Fruit fly (Drosophila melanogaster) whole organism, embryonic: ENCODE measurements around the gene ImpE3.

ENCODE experiments used
- B-H2 ChIP-seq: fragments of 200-800 bp; sonication (Bioruptor generic); optimal IDR thresholded peaks from 2 replicates; lab custom pipeline; 2018; ENCODE audit warnings: missing biosample characterization, mild to moderate bottlenecking, missing genetic modification characterization
- BtbVII ChIP-seq: fragments of 200-800 bp; sonication (Bioruptor generic); optimal IDR thresholded peaks from 3 replicates; lab custom pipeline; 2017; ENCODE audit warnings: missing biosample characterization, mild to moderate bottlenecking, missing genetic modification characterization
- CG10366 ChIP-seq: fragments of 200-800 bp; sonication (Bioruptor generic); IDR thresholded peaks from 2 replicates; pipeline ENCODE4 v1.3.6; 2022; ENCODE audit warnings: missing biosample characterization, missing genetic modification characterization
- CG11247 ChIP-seq: fragments of 200-800 bp; sonication (Bioruptor generic); IDR thresholded peaks from 2 replicates; pipeline ENCODE4 v1.3.6; 2022; ENCODE audit warnings: missing biosample characterization, missing genetic modification characterization
- CG12219 ChIP-seq: fragments of 200-800 bp; sonication (Bioruptor generic); optimal IDR thresholded peaks from 3 replicates; lab custom pipeline; 2018; ENCODE audit warnings: missing biosample characterization, mild to moderate bottlenecking, missing genetic modification characterization
- CG1233 ChIP-seq: fragments of 200-800 bp; sonication (Bioruptor generic); optimal IDR thresholded peaks from 4 replicates; lab custom pipeline; 2018; ENCODE audit warnings: missing biosample characterization, mild to moderate bottlenecking, missing genetic modification characterization
- CG12744 ChIP-seq: fragments of 200-800 bp; sonication (Bioruptor generic); optimal IDR thresholded peaks from 2 replicates; lab custom pipeline; 2016; ENCODE audit warnings: missing biosample characterization, missing genetic modification characterization
- CG14441 ChIP-seq: fragments of 200-800 bp; sonication (Bioruptor generic); IDR thresholded peaks from 2 replicates; pipeline ENCODE4 v1.3.6; 2022; ENCODE audit warnings: missing biosample characterization, missing genetic modification characterization
- CG14860 ChIP-seq: fragments of 200-800 bp; sonication (Bioruptor generic); IDR thresholded peaks from 3 replicates; pipeline ENCODE4 v1.3.6; 2022; ENCODE audit warnings: missing biosample characterization, missing genetic modification characterization; ENCODE audit not compliant: partially characterized antibody
- CG1529 ChIP-seq: fragments of 200-800 bp; sonication (Bioruptor generic); optimal IDR thresholded peaks from 3 replicates; lab custom pipeline; 2018; ENCODE audit warnings: missing biosample characterization, missing genetic modification characterization
- CG15601 ChIP-seq: fragments of 200-800 bp; sonication (Bioruptor generic); optimal IDR thresholded peaks from 3 replicates; lab custom pipeline; 2019; ENCODE audit warnings: missing biosample characterization, mild to moderate bottlenecking, missing genetic modification characterization, moderate library complexity
- CG16779 ChIP-seq: fragments of 200-800 bp; sonication (Bioruptor generic); IDR thresholded peaks from 2 replicates; pipeline ENCODE4 v1.3.6; 2022; ENCODE audit warnings: missing biosample characterization, missing genetic modification characterization
- CG17359 ChIP-seq: fragments of 200-800 bp; sonication (Bioruptor generic); optimal IDR thresholded peaks from 3 replicates; lab custom pipeline; 2018; ENCODE audit warnings: missing biosample characterization, mild to moderate bottlenecking, missing genetic modification characterization, moderate library complexity
- CG17612 ChIP-seq: fragments of 200-800 bp; sonication (Bioruptor generic); IDR thresholded peaks from 2 replicates; pipeline ENCODE4 v1.3.6; 2022; ENCODE audit warnings: missing biosample characterization, missing genetic modification characterization
- CG18599 ChIP-seq: fragments of 200-800 bp; sonication (Bioruptor generic); optimal IDR thresholded peaks from 3 replicates; lab custom pipeline; 2017; ENCODE audit warnings: missing biosample characterization, missing genetic modification characterization, mild to moderate bottlenecking, moderate library complexity, missing genetic modification reagents
- CG2712 ChIP-seq: fragments of 200-800 bp; optimal IDR thresholded peaks from 3 replicates; lab custom pipeline; 2019; ENCODE audit warnings: missing biosample characterization, mild to moderate bottlenecking, missing genetic modification characterization, moderate library complexity
- CG30020 ChIP-seq: fragments of 200-800 bp; optimal IDR thresholded peaks from 2 replicates; lab custom pipeline; 2019; ENCODE audit warnings: missing biosample characterization, mild to moderate bottlenecking, missing genetic modification characterization, moderate library complexity
- CG32532 ChIP-seq: fragments of 200-800 bp; sonication (Bioruptor generic); IDR thresholded peaks from 2 replicates; pipeline ENCODE4 v1.3.6; 2022; ENCODE audit warnings: missing biosample characterization, missing genetic modification characterization
- CG3847 ChIP-seq: fragments of 200-800 bp; sonication (Bioruptor generic); IDR thresholded peaks from 2 replicates; pipeline ENCODE4 v1.3.6; 2022; ENCODE audit warnings: missing biosample characterization, missing genetic modification characterization
- CG42726 ChIP-seq: fragments of 200-800 bp; sonication (Bioruptor generic); IDR thresholded peaks from 2 replicates; pipeline ENCODE4 v1.3.6; 2022; ENCODE audit warnings: missing biosample characterization, missing genetic modification characterization; ENCODE audit not compliant: partially characterized antibody
- CG5180 ChIP-seq: fragments of 200-800 bp; sonication (Bioruptor generic); optimal IDR thresholded peaks from 3 replicates; lab custom pipeline; 2017; ENCODE audit warnings: missing biosample characterization, missing genetic modification characterization, mild to moderate bottlenecking, moderate library complexity, missing genetic modification reagents
- CG5245 ChIP-seq: fragments of 200-800 bp; sonication (Bioruptor generic); optimal IDR thresholded peaks from 3 replicates; lab custom pipeline; 2016; ENCODE audit warnings: missing biosample characterization, missing genetic modification characterization
- CG5953 ChIP-seq: fragments of 200-800 bp; sonication (Bioruptor generic); IDR thresholded peaks from 2 replicates; pipeline ENCODE4 v1.3.6; 2022; ENCODE audit warnings: missing biosample characterization, missing genetic modification characterization
- CG6765 ChIP-seq: fragments of 200-800 bp; sonication (Bioruptor generic); optimal IDR thresholded peaks from 3 replicates; lab custom pipeline; 2017; ENCODE audit warnings: missing biosample characterization, mild to moderate bottlenecking, missing genetic modification characterization
- CG7987 ChIP-seq: fragments of 200-800 bp; sonication (Bioruptor generic); optimal IDR thresholded peaks from 2 replicates; lab custom pipeline; 2018; ENCODE audit warnings: missing biosample characterization, mild to moderate bottlenecking, missing genetic modification characterization, moderate library complexity
- E2f2 ChIP-seq: fragments of 200-800 bp; sonication (Bioruptor generic); IDR thresholded peaks from 2 replicates; pipeline ENCODE4 v1.3.6; 2022; ENCODE audit warnings: missing biosample characterization, missing genetic modification characterization
- Gug ChIP-seq: fragments of 200-800 bp; sonication (Bioruptor generic); IDR thresholded peaks from 4 replicates; pipeline ENCODE4 v1.3.6; 2022; ENCODE audit warnings: missing biosample characterization, missing genetic modification characterization
- HmgZ ChIP-seq: fragments of 200-800 bp; sonication (Bioruptor generic); optimal IDR thresholded peaks from 2 replicates; lab custom pipeline; 2018; ENCODE audit warnings: missing biosample characterization, mild to moderate bottlenecking, missing genetic modification characterization
- Hr39 ChIP-seq: fragments of >200 bp; optimal IDR thresholded peaks from 2 replicates; lab custom pipeline; 2017
- Meics ChIP-seq: fragments of 200-800 bp; sonication (Bioruptor generic); optimal IDR thresholded peaks from 2 replicates; lab custom pipeline; 2017; ENCODE audit warnings: missing biosample characterization, mild to moderate bottlenecking, missing genetic modification characterization
- Nf-YB ChIP-seq: fragments of 200-800 bp; sonication (Bioruptor generic); optimal IDR thresholded peaks from 3 replicates; lab custom pipeline; 2019; ENCODE audit warnings: missing biosample characterization, mild to moderate bottlenecking, missing genetic modification characterization, moderate library complexity
- Sox102F ChIP-seq: fragments of 200-800 bp; sonication (Bioruptor generic); optimal IDR thresholded peaks from 2 replicates; lab custom pipeline; 2018; ENCODE audit warnings: missing biosample characterization, mild to moderate bottlenecking, missing genetic modification characterization, moderate library complexity
- Sry-δ ChIP-seq: fragments of 200-800 bp; sonication (Bioruptor generic); optimal IDR thresholded peaks from 2 replicates; lab custom pipeline; 2016; ENCODE audit warnings: missing biosample characterization, missing genetic modification characterization
- Ssrp ChIP-seq: fragments of 200-800 bp; sonication (Bioruptor generic); optimal IDR thresholded peaks from 2 replicates; lab custom pipeline; 2018; ENCODE audit warnings: missing biosample characterization, mild to moderate bottlenecking, missing genetic modification characterization, moderate library complexity
- ato ChIP-seq: fragments of 200-800 bp; sonication (Bioruptor generic); IDR thresholded peaks from 2 replicates; pipeline ENCODE4 v1.3.6; 2022; ENCODE audit warnings: missing biosample characterization, missing genetic modification characterization; ENCODE audit not compliant: partially characterized antibody
- disco-r ChIP-seq: fragments of 200-800 bp; sonication (Bioruptor generic); optimal IDR thresholded peaks from 2 replicates; lab custom pipeline; 2016; ENCODE audit warnings: missing biosample characterization, missing genetic modification characterization
- ftz-f1 ChIP-seq: fragments of 200-800 bp; sonication (Bioruptor generic); optimal IDR thresholded peaks from 2 replicates; lab custom pipeline; 2016; ENCODE audit warnings: missing biosample characterization, missing genetic modification characterization
- grau ChIP-seq: fragments of 200-800 bp; optimal IDR thresholded peaks from 3 replicates; lab custom pipeline; 2019; ENCODE audit warnings: missing biosample characterization, mild to moderate bottlenecking, missing genetic modification characterization, moderate library complexity
- insv ChIP-seq, 2 experiments: fragments of 200-800 bp; sonication (Bioruptor generic); optimal IDR thresholded peaks; 3 replicates each; lab custom pipeline; 2016 to 2018; ENCODE audit warnings: missing biosample characterization in 2 of 2, missing genetic modification characterization in 2 of 2
- kay ChIP-seq: fragments of 200-800 bp; sonication (Bioruptor generic); optimal IDR thresholded peaks from 2 replicates; lab custom pipeline; 2016; ENCODE audit warnings: missing biosample characterization, missing genetic modification characterization
- lov ChIP-seq, 2 experiments: fragments of 200-800 bp in 1 of 2; fragments of >200 bp in 1 of 2; sonication (Bioruptor generic) in 1 of 2; IDR thresholded peaks in 1 of 2; optimal IDR thresholded peaks in 1 of 2; 2 replicates in 1 of 2; 3 replicates in 1 of 2; pipeline versions ENCODE4 v1.3.6 to Lab custom; 2017 to 2022; ENCODE audit warnings: missing biosample characterization in 1 of 2, missing genetic modification characterization in 1 of 2
- peb ChIP-seq: fragments of 200-800 bp; sonication (Bioruptor generic); IDR thresholded peaks from 2 replicates; pipeline ENCODE4 v1.3.6; 2022; ENCODE audit warnings: missing biosample characterization, missing genetic modification characterization
- pnt ChIP-seq: fragments of 200-800 bp; sonication (Bioruptor generic); optimal IDR thresholded peaks from 3 replicates; lab custom pipeline; 2016; ENCODE audit warnings: missing biosample characterization, missing genetic modification characterization
- pros ChIP-seq: fragments of 200-800 bp; sonication (Bioruptor generic); optimal IDR thresholded peaks from 3 replicates; lab custom pipeline; 2019; ENCODE audit warnings: missing biosample characterization, mild to moderate bottlenecking, missing genetic modification characterization, moderate library complexity
- row ChIP-seq: fragments of 200-800 bp; sonication (Bioruptor generic); IDR thresholded peaks from 3 replicates; pipeline ENCODE4 v1.3.6; 2022; ENCODE audit warnings: missing biosample characterization, missing genetic modification characterization
- run ChIP-seq: fragments of 200-800 bp; sonication (Bioruptor generic); optimal IDR thresholded peaks from 3 replicates; lab custom pipeline; 2018; ENCODE audit warnings: missing biosample characterization, mild to moderate bottlenecking, missing genetic modification characterization
- sens-2 ChIP-seq: fragments of 200-800 bp; sonication (Bioruptor generic); IDR thresholded peaks from 2 replicates; pipeline ENCODE4 v1.3.6; 2022; ENCODE audit warnings: missing biosample characterization, missing genetic modification characterization
- seq ChIP-seq: fragments of 200-800 bp; sonication (Bioruptor generic); IDR thresholded peaks from 2 replicates; pipeline ENCODE4 v1.3.6; 2022; ENCODE audit warnings: missing biosample characterization, missing genetic modification characterization
- stwl ChIP-seq: fragments of 200-800 bp; sonication (Bioruptor generic); optimal IDR thresholded peaks from 3 replicates; lab custom pipeline; 2018; ENCODE audit warnings: missing biosample characterization, mild to moderate bottlenecking, missing genetic modification characterization, moderate library complexity
- zen2 ChIP-seq: fragments of 200-800 bp; sonication (Bioruptor generic); IDR thresholded peaks from 3 replicates; pipeline ENCODE4 v1.3.6; 2022; ENCODE audit warnings: missing biosample characterization, missing genetic modification characterization; ENCODE audit not compliant: partially characterized antibody
- zfh2 ChIP-seq: fragments of 200-800 bp; sonication (Bioruptor generic); optimal IDR thresholded peaks from 2 replicates; lab custom pipeline; 2016; ENCODE audit warnings: missing biosample characterization, missing genetic modification characterization

The ImpE3 gene

DNA sequence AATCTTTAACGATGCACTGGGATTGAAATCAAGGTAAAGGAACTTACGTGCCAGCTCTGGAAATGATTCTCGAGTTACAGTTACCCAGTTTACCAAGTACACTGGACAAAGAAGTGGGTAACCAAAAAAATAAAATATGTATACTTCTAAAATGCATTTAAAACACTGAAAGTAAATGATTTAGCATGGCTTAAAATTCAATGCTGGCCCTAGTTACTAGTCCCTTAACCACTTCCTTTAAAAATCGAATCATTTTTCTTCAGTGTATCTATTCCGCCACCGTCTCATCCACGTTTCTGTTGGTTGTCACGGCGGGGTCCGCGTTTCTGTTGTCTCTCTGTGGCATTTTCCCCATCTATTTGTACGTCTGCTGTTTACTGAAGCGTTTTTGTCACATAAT, 43.3 kb upstream of the ImpE3 start (continued):
- TF ChIP-seq CG1233 (GFP tag; lab: Kevin White, UChicago) (no peak), Nf-YB (GFP tag; lab: Kevin White, UChicago) (no peak), HmgZ (no peak), Sry-δ (GFP tag; lab: Kevin White, UChicago) (no peak), CG6765 (no peak), CG17612 (GFP tag; lab: Robert Waterston, UW) (no peak), BtbVII (peak; percentile 28), disco-r (GFP tag; lab: Kevin White, UChicago) (no peak), CG16779 (no peak), CG2712 (no peak), row (GFP tag; lab: Robert Waterston, UW) (peak; percentile 54; the same call in 1 of the 3 replicates), lov (optimal IDR thresholded peaks at IDR 0.05; lab: Kevin White, UChicago) (no peak), lov (GFP tag; IDR thresholded peaks at IDR 0.05; lab: Robert Waterston, UW) (no peak), CG7987 (no peak), Hr39 (no peak), run (tag; lab: Kevin White, UChicago) (no peak), CG18599 (peak; percentile 73), CG5180 (GFP tag; lab: Kevin White, UChicago) (no peak), seq (GFP tag; lab: Robert Waterston, UW) (no peak), CG1529 (GFP tag; lab: Kevin White, UChicago) (no peak), peb (GFP tag; lab: Robert Waterston, UW) (0 out of 2 replicates have a peak, but pooled peaks have one; percentile 9), CG12744 (GFP tag; lab: Kevin White, UChicago) (no peak), CG30020 (no peak), CG3847 (no peak), CG5953 (GFP tag; lab: Robert Waterston, UW) (no peak), ftz-f1 (GFP tag; lab: Kevin White, UChicago) (no peak), zfh2 (GFP tag; lab: Kevin White, UChicago) (no peak), zen2 (GFP tag; lab: Robert Waterston, UW) (no peak), CG12219 (GFP tag; lab: Kevin White, UChicago) (no peak), CG42726 (GFP tag; lab: Robert Waterston, UW) (no peak), Sox102F (GFP tag; lab: Kevin White, UChicago) (peak; percentile 46), Meics (peak; percentile 49), stwl (no peak), CG15601 (tag; lab: Kevin White, UChicago) (no peak), pnt (GFP tag; lab: Kevin White, UChicago) (no peak), ato (GFP tag; lab: Robert Waterston, UW) (no peak), pros (GFP tag; lab: Kevin White, UChicago) (no peak), insv (GFP tag; optimal IDR thresholded peaks at IDR 0.05; lab: Kevin White, UChicago) (no peak), CG32532 (peak; percentile 33; the same call in 1 of the 2 replicates), B-H2 (GFP tag; lab: Kevin White, UChicago) (no peak), CG17359 (no peak), CG14860 (GFP tag; lab: Robert Waterston, UW) (no peak), Ssrp (tag; lab: Kevin White, UChicago) (peak; percentile 23), grau (tag; lab: Kevin White, UChicago) (peak; percentile 38), E2f2 (no peak), CG5245 (GFP tag; lab: Kevin White, UChicago) (no peak), CG14441 (GFP tag; lab: Robert Waterston, UW) (0 out of 2 replicates have a peak, but pooled peaks have one; percentile 13), CG11247 (GFP tag; lab: Robert Waterston, UW) (no peak), kay (GFP tag; lab: Kevin White, UChicago) (no peak), CG10366 (GFP tag; lab: Robert Waterston, UW) (peak; percentile 12; the same call in 1 of the 2 replicates), Gug (no peak), sens-2 (GFP tag; lab: Robert Waterston, UW) (no peak)
